Worm (Caenorhabditis elegans): ENCODE data around the gene ilkp-1.

Gene ilkp-1

ce11 chrII:11025566-11025965 is 24.5 kb upstream of the ilkp-1 start, which contains the start of gene F33A8.7:
F33A8.7 (minus strand) TSS chrII:11025666.
- no peak for TF ChIP-seq Y55F3AM.14 (GFP tag; optimal IDR thresholded peaks at IDR 0.05)

- no peak for TF ChIP-seq elt-3 (tag; optimal IDR thresholded peaks at IDR 0.05)
- no peak for TF ChIP-seq snpc-4 (tag; optimal IDR thresholded peaks at IDR 0.05)
- no peak for TF ChIP-seq egl-27 (tag; optimal IDR thresholded peaks at IDR 0.05)
- no peak for TF ChIP-seq mbf-1 (tag; optimal IDR thresholded peaks at IDR 0.05)
- TF ChIP-seq lin-11 (tag; optimal IDR thresholded peaks at IDR 0.05) = no peak
- TF ChIP-seq lin-39 (tag; optimal IDR thresholded peaks at IDR 0.05) = no peak
- no peak for TF ChIP-seq zag-1 (tag; optimal IDR thresholded peaks at IDR 0.05)
- no peak for TF ChIP-seq C34F6.9 (tag; optimal IDR thresholded peaks at IDR 0.05)
- TF ChIP-seq unc-55 (GFP tag; optimal IDR thresholded peaks at IDR 0.05) = no peak
- no peak for TF ChIP-seq skn-1 (tag; optimal IDR thresholded peaks at IDR 0.05)
- no peak for TF ChIP-seq mdl-1 (tag; optimal IDR thresholded peaks at IDR 0.05)
- no peak for TF ChIP-seq nhr-11 (tag; optimal IDR thresholded peaks at IDR 0.05)
- TF ChIP-seq unc-62 (GFP tag; optimal IDR thresholded peaks at IDR 0.05) = no peak
These were observed 22.3 kb upstream of the ilkp-1 start for ce11 chrII:11027777-11028176.

ce11 chrII:11030297-11030696 is 19.8 kb upstream of the ilkp-1 start, which contains the start of gene nlp-18:
nlp-18 (minus strand) TSS chrII:11030397.
- no peak for TF ChIP-seq nhr-11 (tag; optimal IDR thresholded peaks at IDR 0.05)
- TF ChIP-seq sma-9 (GFP tag; optimal IDR thresholded peaks at IDR 0.05) = no peak
- TF ChIP-seq sma-9 (tag; optimal IDR thresholded peaks at IDR 0.05) = no peak
- no peak for TF ChIP-seq nhr-237 (tag; optimal IDR thresholded peaks at IDR 0.05)
- TF ChIP-seq unc-55 (GFP tag; optimal IDR thresholded peaks at IDR 0.05) = no peak
- TF ChIP-seq ztf-4 (tag; optimal IDR thresholded peaks at IDR 0.05) = no peak
- no peak for TF ChIP-seq mbf-1 (tag; optimal IDR thresholded peaks at IDR 0.05)
- no peak for TF ChIP-seq nhr-77 (tag; optimal IDR thresholded peaks at IDR 0.05)
- no peak for TF ChIP-seq elt-1 (tag; optimal IDR thresholded peaks at IDR 0.05)
- no peak for TF ChIP-seq lin-13 (GFP tag; optimal IDR thresholded peaks at IDR 0.05)
- no peak for TF ChIP-seq C34F6.9 (tag; optimal IDR thresholded peaks at IDR 0.05)
- TF ChIP-seq nhr-21 (tag; optimal IDR thresholded peaks at IDR 0.05) = no peak
- no peak for TF ChIP-seq unc-62 (GFP tag; optimal IDR thresholded peaks at IDR 0.05)
- no peak for TF ChIP-seq unc-39 (tag; optimal IDR thresholded peaks at IDR 0.05)
- no peak for TF ChIP-seq nhr-23 (tag; optimal IDR thresholded peaks at IDR 0.05)
- no peak for TF ChIP-seq ZK546.5 (tag; optimal IDR thresholded peaks at IDR 0.05)
- TF ChIP-seq peb-1 (tag; optimal IDR thresholded peaks at IDR 0.05) = no peak
- TF ChIP-seq lin-39 (tag; optimal IDR thresholded peaks at IDR 0.05) = no peak
- no peak for TF ChIP-seq F13H6.1 (tag; optimal IDR thresholded peaks at IDR 0.05)

ce11 chrII:11032812-11033211 is 17.2 kb upstream of the ilkp-1 start:
- no peak for TF ChIP-seq ceh-16 (tag; optimal IDR thresholded peaks at IDR 0.05)
- TF ChIP-seq alr-1 (tag; optimal IDR thresholded peaks at IDR 0.05) = no peak
- no peak for TF ChIP-seq elt-3 (tag; optimal IDR thresholded peaks at IDR 0.05)
- no peak for TF ChIP-seq ceh-82 (tag; optimal IDR thresholded peaks at IDR 0.05)
- TF ChIP-seq lin-11 (tag; optimal IDR thresholded peaks at IDR 0.05) = no peak
- no peak for TF ChIP-seq unc-55 (GFP tag; optimal IDR thresholded peaks at IDR 0.05)
- no peak for TF ChIP-seq unc-62 (GFP tag; optimal IDR thresholded peaks at IDR 0.05)
- no peak for TF ChIP-seq lsy-2 (tag; optimal IDR thresholded peaks at IDR 0.05)
- no peak for TF ChIP-seq lin-39 (tag; optimal IDR thresholded peaks at IDR 0.05)
- TF ChIP-seq nhr-129 (tag; optimal IDR thresholded peaks at IDR 0.05) = no peak
- no peak for TF ChIP-seq ztf-1 (GFP tag; conservative IDR thresholded peaks at IDR 0.05)
- TF ChIP-seq mab-5 (tag; optimal IDR thresholded peaks at IDR 0.05) = no peak
- TF ChIP-seq crh-2 (tag; optimal IDR thresholded peaks at IDR 0.05) = no peak
- no peak for TF ChIP-seq egl-27 (tag; optimal IDR thresholded peaks at IDR 0.05)
- no peak for TF ChIP-seq gmeb-1 (tag; optimal IDR thresholded peaks at IDR 0.05)
- no peak for TF ChIP-seq nhr-237 (tag; optimal IDR thresholded peaks at IDR 0.05)
- TF ChIP-seq mbf-1 (tag; optimal IDR thresholded peaks at IDR 0.05) = no peak
- TF ChIP-seq nhr-10 (tag; optimal IDR thresholded peaks at IDR 0.05) = no peak
- no peak for TF ChIP-seq blmp-1 (tag; optimal IDR thresholded peaks at IDR 0.05; ENCODE audit: insufficient read depth)
